Fruit fly (Drosophila melanogaster): ENCODE data around the gene arg.

DNA sequence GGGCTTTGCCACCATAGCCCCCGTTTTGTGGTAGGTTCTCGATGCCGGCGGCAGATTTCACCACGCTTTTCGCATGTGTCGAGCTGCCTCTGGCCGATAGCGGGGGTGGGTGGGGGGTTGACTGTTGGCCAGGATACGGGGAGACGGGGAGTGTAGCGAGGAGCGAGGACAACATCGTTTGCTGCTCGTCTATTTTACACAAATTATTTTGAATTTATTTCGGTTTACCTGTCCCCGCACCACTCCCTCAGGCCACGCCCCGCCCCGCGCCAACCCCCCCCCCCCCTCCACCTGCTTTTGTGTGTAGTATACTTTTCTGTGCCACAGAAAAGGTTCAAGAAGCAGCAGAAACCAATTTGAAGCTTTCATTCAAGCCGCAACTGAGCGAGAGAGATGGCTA lies 32.8 kb downstream of the arg start:
- TF ChIP-seq cnc (optimal IDR thresholded peaks at IDR 0.05) (no peak), tj (GFP tag; optimal IDR thresholded peaks at IDR 0.05) (no peak), CG1620 (GFP tag; optimal IDR thresholded peaks at IDR 0.05) (no peak), CG7101 (tag; optimal IDR thresholded peaks at IDR 0.05) (no peak), kay (GFP tag; ENCODE audit: borderline replicate concordance) (no peak), CG14711 (tag; optimal IDR thresholded peaks at IDR 0.05) (no peak), toe (GFP tag; optimal IDR thresholded peaks at IDR 0.05) (no peak), CG33017 (tag; optimal IDR thresholded peaks at IDR 0.05) (no peak), cic (GFP tag; optimal IDR thresholded peaks at IDR 0.05) (no peak), CG11617 (GFP tag; optimal IDR thresholded peaks at IDR 0.05) (no peak), CG5204 (GFP tag; optimal IDR thresholded peaks at IDR 0.05) (no peak), bab1 (GFP tag; optimal IDR thresholded peaks at IDR 0.05) (no peak), Clk (GFP tag; optimal IDR thresholded peaks at IDR 0.05) (no peak), pad (GFP tag; optimal IDR thresholded peaks at IDR 0.05) (peak; percentile 22)

Measured in whole organism, adult.